Worm (Caenorhabditis elegans) whole organism, L3 larva: ENCODE measurements around the gene T11F9.14.
A peak's percentile ranks its signal among the peaks of the same experiment; 100 is the strongest.

ENCODE experiments used
- R02D3.7 ChIP-seq: fragments of 150-350 bp; optimal IDR thresholded peaks from 2 replicates; lab custom pipeline; 2014; ENCODE audit warnings: missing biosample characterization, missing genetic modification characterization
- ZK546.5 ChIP-seq: sonication (generic microtip); optimal IDR thresholded peaks from 2 replicates; lab custom pipeline; 2017; ENCODE audit warnings: missing biosample characterization, missing genetic modification characterization
- aly-2 ChIP-seq: fragments of 150-350 bp; optimal IDR thresholded peaks from 2 replicates; lab custom pipeline; 2014; ENCODE audit warnings: missing biosample characterization, missing genetic modification characterization
- ama-1 ChIP-seq: fragments of 150-350 bp; optimal IDR thresholded peaks from 2 replicates; lab custom pipeline; 2018
- ceh-28 ChIP-seq: fragments of 150-350 bp; optimal IDR thresholded peaks from 2 replicates; lab custom pipeline; 2014; ENCODE audit warnings: missing biosample characterization, missing genetic modification reagents, missing genetic modification characterization
- daf-12 ChIP-seq: fragments of 150-350 bp; optimal IDR thresholded peaks from 2 replicates; lab custom pipeline; 2014; ENCODE audit warnings: missing biosample characterization, missing genetic modification reagents, missing genetic modification characterization
- egl-5 ChIP-seq: fragments of 150-350 bp; optimal IDR thresholded peaks from 2 replicates; lab custom pipeline; 2017; ENCODE audit warnings: missing biosample characterization, missing genetic modification reagents, missing genetic modification characterization, inconsistent platforms
- elt-1 ChIP-seq: fragments of 150-350 bp; optimal IDR thresholded peaks from 2 replicates; lab custom pipeline; 2014; ENCODE audit warnings: missing biosample characterization, missing genetic modification characterization
- elt-3 ChIP-seq, 3 experiments: fragments of 150-350 bp in 1 of 3; sonication (generic microtip) in 2 of 3; optimal IDR thresholded peaks; 2 replicates in 2 of 3; 4 replicates in 1 of 3; lab custom pipeline; 2014 to 2017; ENCODE audit warnings: missing biosample characterization in 3 of 3, missing genetic modification characterization in 3 of 3
- fkh-10 ChIP-seq: sonication (generic microtip); optimal IDR thresholded peaks from 2 replicates; lab custom pipeline; 2017; ENCODE audit warnings: missing biosample characterization, missing genetic modification reagents, missing genetic modification characterization
- fkh-2 ChIP-seq: fragments of 150-350 bp; optimal IDR thresholded peaks from 2 replicates; lab custom pipeline; 2014; ENCODE audit warnings: missing biosample characterization, missing genetic modification reagents, missing genetic modification characterization
- fos-1 ChIP-seq: fragments of 150-350 bp; optimal IDR thresholded peaks from 2 replicates; lab custom pipeline; 2014; ENCODE audit warnings: missing biosample characterization, missing genetic modification characterization
- jun-1 ChIP-seq: fragments of 150-350 bp; optimal IDR thresholded peaks from 2 replicates; lab custom pipeline; 2014; ENCODE audit warnings: missing biosample characterization, missing genetic modification reagents, missing genetic modification characterization
- lin-15B ChIP-seq: fragments of 150-350 bp; optimal IDR thresholded peaks from 2 replicates; lab custom pipeline; 2014; ENCODE audit warnings: missing biosample characterization, missing genetic modification characterization
- lin-39 ChIP-seq: fragments of 150-350 bp; optimal IDR thresholded peaks from 2 replicates; lab custom pipeline; 2018; ENCODE audit warnings: missing biosample characterization, missing genetic modification reagents, missing genetic modification characterization
- mdl-1 ChIP-seq: fragments of 150-350 bp; optimal IDR thresholded peaks from 2 replicates; lab custom pipeline; 2014; ENCODE audit warnings: missing biosample characterization, missing genetic modification characterization
- nfya-1 ChIP-seq: sonication (generic microtip); optimal IDR thresholded peaks from 2 replicates; lab custom pipeline; 2017; ENCODE audit warnings: missing genetic modification characterization, mild to moderate bottlenecking, missing compliant biosample characterization, antibody characterized with exemption, moderate library complexity; ENCODE audit not compliant: insufficient read depth
- nhr-25 ChIP-seq: sonication (generic microtip); optimal IDR thresholded peaks from 2 replicates; lab custom pipeline; 2017; ENCODE audit warnings: missing biosample characterization, missing genetic modification characterization
- nhr-43 ChIP-seq: sonication (generic microtip); optimal IDR thresholded peaks from 2 replicates; lab custom pipeline; 2016; ENCODE audit warnings: mild to moderate bottlenecking, missing genetic modification characterization, missing compliant biosample characterization; ENCODE audit not compliant: poor library complexity, severe bottlenecking
- nhr-76 ChIP-seq: fragments of 150-350 bp; sonication (generic microtip); optimal IDR thresholded peaks from 5 replicates; lab custom pipeline; 2014; ENCODE audit warnings: missing biosample characterization, missing genetic modification characterization
- nhr-77 ChIP-seq: fragments of 150-350 bp; optimal IDR thresholded peaks from 2 replicates; lab custom pipeline; 2014; ENCODE audit warnings: missing biosample characterization, missing genetic modification characterization
- pha-4 ChIP-seq: fragments of 150-350 bp; optimal IDR thresholded peaks from 2 replicates; lab custom pipeline; 2014; ENCODE audit warnings: missing biosample characterization, missing genetic modification reagents, missing genetic modification characterization
- pqm-1 ChIP-seq: fragments of 150-350 bp; optimal IDR thresholded peaks from 2 replicates; lab custom pipeline; 2017; ENCODE audit warnings: missing biosample characterization, missing genetic modification characterization, inconsistent platforms
- sea-2 ChIP-seq: fragments of 150-350 bp; sonication (generic microtip); optimal IDR thresholded peaks from 4 replicates; lab custom pipeline; 2014; ENCODE audit warnings: missing biosample characterization, missing genetic modification reagents, missing genetic modification characterization
- skn-1 ChIP-seq: fragments of 150-350 bp; optimal IDR thresholded peaks from 2 replicates; lab custom pipeline; 2014; ENCODE audit warnings: missing biosample characterization, missing genetic modification characterization
- snpc-4 ChIP-seq: fragments of 150-350 bp; optimal IDR thresholded peaks from 2 replicates; lab custom pipeline; 2014; ENCODE audit warnings: missing biosample characterization, missing genetic modification characterization
- tbx-2 ChIP-seq: sonication (generic microtip); optimal IDR thresholded peaks from 2 replicates; lab custom pipeline; 2016; ENCODE audit warnings: mild to moderate bottlenecking, missing genetic modification characterization, missing compliant biosample characterization
- unc-62 ChIP-seq: fragments of 150-350 bp; sonication (generic microtip); optimal IDR thresholded peaks from 4 replicates; lab custom pipeline; 2014; ENCODE audit warnings: missing biosample characterization, missing genetic modification reagents, missing genetic modification characterization
- zag-1 ChIP-seq: fragments of 150-350 bp; optimal IDR thresholded peaks from 2 replicates; lab custom pipeline; 2014; ENCODE audit warnings: missing biosample characterization, missing genetic modification characterization
- ztf-11 ChIP-seq: fragments of 150-350 bp; optimal IDR thresholded peaks from 2 replicates; lab custom pipeline; 2014; ENCODE audit warnings: missing biosample characterization, missing genetic modification characterization
- ztf-4 ChIP-seq: fragments of 150-350 bp; optimal IDR thresholded peaks from 2 replicates; lab custom pipeline; 2014; ENCODE audit warnings: missing biosample characterization, missing genetic modification characterization

Gene T11F9.14

DNA sequence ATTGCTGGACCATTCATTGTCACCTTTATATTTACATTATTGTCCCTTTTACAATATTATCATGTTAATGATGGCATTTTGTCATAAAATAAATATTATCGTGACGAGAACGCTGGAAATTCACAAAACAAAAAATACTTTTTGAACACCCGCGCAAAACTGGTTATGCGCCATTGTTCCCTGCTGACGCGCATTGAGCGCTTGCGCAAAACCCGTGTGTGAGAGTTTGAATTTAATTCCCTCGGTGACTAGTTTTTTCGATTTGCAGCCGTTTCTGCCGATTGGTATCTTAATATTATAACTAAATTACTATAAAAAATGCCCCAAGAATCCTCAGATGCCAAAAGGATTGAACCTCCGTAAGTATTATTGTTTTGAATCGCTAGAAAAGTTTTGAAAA, 40.8 kb upstream of the T11F9.14 start, which contains the start of gene pafo-1 (continued):
- TF ChIP-seq snpc-4 (tag; lab: Kevin White, UChicago) (peak; percentile 70), unc-62 (no peak), nhr-43 (tag; lab: Kevin White, UChicago) (peak; percentile 89), R02D3.7 (peak; percentile 77), daf-12 (tag; lab: Kevin White, UChicago) (no peak), lin-39 (peak; percentile 74)

DNA sequence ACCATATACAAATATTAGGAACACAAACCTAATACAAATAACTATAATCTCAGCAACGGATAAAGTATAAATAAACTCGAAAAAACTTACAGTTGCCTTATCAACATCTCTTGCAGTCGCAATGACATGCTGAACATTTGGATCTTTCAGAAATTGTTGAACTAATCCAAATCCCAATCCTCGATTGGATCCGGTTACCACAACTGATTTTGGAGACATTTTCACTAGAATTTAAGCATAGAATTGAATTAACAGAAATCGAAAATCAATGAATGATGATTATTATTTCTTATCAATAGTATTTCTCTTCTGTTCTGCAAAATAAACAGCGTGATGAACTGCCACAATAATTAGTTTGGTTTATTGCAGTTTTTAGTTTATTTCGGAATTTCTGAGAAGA, 39.6 kb upstream of the T11F9.14 start, which contains the start of the genes C55A6.11 and C55A6.7:
TSS of gene C55A6.11 (plus strand) at position 301 of the 400 bp plus-strand sequence.
TSS of gene C55A6.7 (minus strand) at position 316 of the 400 bp plus-strand sequence.
- no peak for TF ChIP-seq ama-1 (lab: Kevin White, UChicago)
- TF ChIP-seq unc-62, result no peak
- TF ChIP-seq elt-1, result no peak
- no peak for TF ChIP-seq sea-2
- TF ChIP-seq tbx-2 (tag; lab: Kevin White, UChicago), result no peak
- TF ChIP-seq fkh-2 (tag; lab: Kevin White, UChicago), result no peak
- TF ChIP-seq jun-1, result no peak
- TF ChIP-seq nhr-77, result no peak
- no peak for TF ChIP-seq fkh-10 (GFP tag; lab: Kevin White, UChicago)
- TF ChIP-seq pqm-1, result no peak
- no peak for TF ChIP-seq ceh-28 (tag; lab: Kevin White, UChicago)
- no peak for TF ChIP-seq mdl-1 (tag; lab: Kevin White, UChicago)
- TF ChIP-seq elt-3 (tag; optimal IDR thresholded peaks at IDR 0.05; lab: Kevin White, UChicago), result no peak

DNA sequence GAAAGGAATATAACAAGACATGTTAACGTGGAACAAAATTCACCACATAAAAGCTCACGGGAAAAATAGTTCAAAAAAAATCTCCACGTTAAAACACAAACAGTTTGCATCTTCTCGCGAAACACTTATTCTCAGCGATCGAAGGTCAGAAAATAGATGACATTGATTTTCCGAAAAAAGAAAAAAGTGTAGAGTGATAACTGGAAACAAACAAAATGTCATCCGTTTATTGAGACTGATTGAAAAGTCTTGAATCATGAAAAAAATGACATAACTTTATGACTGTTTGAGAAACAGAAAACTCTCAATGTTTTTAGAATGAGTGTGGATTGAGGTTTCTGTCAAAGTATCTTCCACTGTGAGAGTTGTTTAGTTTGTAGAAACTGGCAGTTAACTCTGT, 37.2 kb upstream of the T11F9.14 start, which contains the start of gene C55A6.4:
TSS of gene C55A6.4 (minus strand) at position 101 of the 400 bp plus-strand sequence.
- no peak for TF ChIP-seq ztf-4 (tag; lab: Kevin White, UChicago)
- TF ChIP-seq sea-2, result no peak
- TF ChIP-seq ztf-11 (tag; lab: Kevin White, UChicago), result no peak
- TF ChIP-seq lin-15B (tag; lab: Kevin White, UChicago), result no peak

DNA sequence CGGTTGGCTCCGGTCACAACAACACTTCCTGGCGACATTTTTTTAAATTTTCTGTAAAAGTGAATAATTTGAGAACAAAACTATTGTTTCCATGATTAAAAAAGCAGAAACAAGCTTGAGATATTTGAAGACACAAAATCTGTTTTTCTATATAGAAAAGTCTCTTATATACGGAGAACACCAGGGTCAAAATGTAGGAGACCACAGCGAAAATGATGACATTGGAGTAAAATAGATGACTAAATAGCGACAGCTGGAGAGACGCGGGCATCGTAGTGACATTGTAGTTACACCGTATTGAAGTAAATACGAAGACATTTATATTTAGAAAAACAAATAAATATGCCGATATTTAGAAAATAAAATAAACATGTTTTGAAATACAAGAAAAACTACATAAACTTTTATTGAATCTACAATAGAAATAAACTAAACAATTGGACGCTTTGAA, 35.5 kb upstream of the T11F9.14 start, which contains the start of gene sdz-8:
TSS of gene sdz-8 (minus strand) at position 51 of the 451 bp plus-strand sequence.
- TF ChIP-seq R02D3.7, result no peak
- no peak for TF ChIP-seq ZK546.5 (tag; lab: Kevin White, UChicago)
- no peak for TF ChIP-seq nhr-25 (tag; lab: Kevin White, UChicago)
- TF ChIP-seq egl-5 (tag; lab: Kevin White, UChicago), result no peak
- no peak for TF ChIP-seq nfya-1 (tag; lab: Kevin White, UChicago)
- TF ChIP-seq pha-4 (tag; lab: Kevin White, UChicago), result peak; percentile 12
- no peak for TF ChIP-seq fkh-2 (tag; lab: Kevin White, UChicago)
- peak; percentile 80 for TF ChIP-seq skn-1 (tag; lab: Kevin White, UChicago)

DNA sequence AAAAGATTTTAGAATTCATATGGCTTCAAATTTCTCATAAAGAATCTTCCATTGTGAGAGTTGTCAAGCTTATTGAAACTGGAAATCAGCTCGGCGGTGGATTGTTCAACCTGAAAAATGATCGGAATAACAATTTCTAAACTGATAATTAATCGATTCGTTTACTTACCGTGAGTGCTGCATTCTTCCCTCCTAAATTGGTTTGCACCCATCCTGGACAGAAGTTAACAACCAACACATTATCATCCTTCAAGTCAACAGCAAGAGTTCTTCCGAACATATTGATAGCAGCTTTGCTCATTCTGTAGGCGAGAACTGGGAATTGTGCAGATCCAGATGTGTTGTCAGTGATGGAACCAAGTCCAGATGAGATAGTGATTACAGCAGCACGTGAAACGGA, 34.5 kb upstream of the T11F9.14 start:
- no peak for TF ChIP-seq fos-1

DNA sequence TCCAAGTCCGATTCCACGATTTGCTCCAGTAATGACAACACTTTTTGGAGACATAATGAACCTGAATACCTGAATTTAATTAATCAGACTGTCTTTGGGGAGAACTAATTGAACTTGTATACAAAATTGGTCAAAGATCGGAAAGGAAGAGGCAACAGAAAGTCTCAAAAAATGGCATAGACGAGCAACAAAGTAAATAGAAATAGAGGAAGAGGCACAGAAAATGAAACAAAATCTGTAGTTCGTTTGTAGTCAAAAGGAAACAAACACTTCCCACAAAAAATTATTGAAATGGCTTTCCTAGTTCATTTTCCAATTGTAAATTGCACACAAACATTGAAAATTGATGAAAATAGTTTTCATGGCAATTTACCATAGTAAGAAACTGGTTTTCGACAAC, 34.0 kb upstream of the T11F9.14 start, which contains the start of gene C55A6.6:
TSS of gene C55A6.6 (minus strand) at position 61 of the 400 bp plus-strand sequence.
- TF ChIP-seq pha-4 (tag; lab: Kevin White, UChicago), result peak; percentile 93
- no peak for TF ChIP-seq aly-2 (tag; lab: Kevin White, UChicago)

DNA sequence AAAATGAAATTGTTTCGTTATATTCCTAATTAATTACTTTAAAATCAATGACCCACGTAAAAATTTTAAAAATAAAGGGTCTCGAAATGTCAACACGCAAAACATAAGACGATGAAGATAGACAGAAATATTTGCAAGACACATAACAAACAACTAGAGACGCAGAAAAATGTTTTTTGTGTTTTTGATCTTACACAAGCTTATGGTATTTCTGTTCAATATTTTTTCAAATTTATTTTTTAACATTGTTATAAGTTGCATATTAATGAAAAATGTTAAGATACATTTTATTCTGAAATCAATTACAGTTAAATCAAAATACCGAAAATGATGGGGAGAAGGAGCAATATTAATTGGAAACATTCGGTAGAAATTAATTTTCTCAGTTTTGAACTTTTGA, 32.8 kb upstream of the T11F9.14 start, which contains the start of gene C55A6.3:
TSS of gene C55A6.3 (minus strand) at position 101 of the 400 bp plus-strand sequence.
- TF ChIP-seq pha-4 (tag; lab: Kevin White, UChicago), result peak; percentile 41
- TF ChIP-seq zag-1 (tag; lab: Kevin White, UChicago), result no peak
- no peak for TF ChIP-seq nhr-76
